Worm (Caenorhabditis elegans) whole organism, L2 larva: ENCODE measurements around the gene clec-230.

ENCODE experiments used
- elt-3 ChIP-seq: sonication (generic microtip); optimal IDR thresholded peaks from 2 replicates; lab custom pipeline; 2017; ENCODE audit warnings: missing biosample characterization, missing genetic modification characterization
- fos-1 ChIP-seq: fragments of 150-350 bp; optimal IDR thresholded peaks from 2 replicates; lab custom pipeline; 2014; ENCODE audit warnings: missing biosample characterization, missing genetic modification characterization
- mdl-1 ChIP-seq, 2 experiments: fragments of 150-350 bp in 1 of 2; sonication (generic microtip) in 1 of 2; optimal IDR thresholded peaks; 2 replicates each; lab custom pipeline; 2017; ENCODE audit warnings: missing biosample characterization in 2 of 2, missing genetic modification characterization in 2 of 2
- nhr-12 ChIP-seq: fragments of 150-350 bp; optimal IDR thresholded peaks from 2 replicates; lab custom pipeline; 2014; ENCODE audit warnings: missing biosample characterization, missing genetic modification characterization

DNA sequence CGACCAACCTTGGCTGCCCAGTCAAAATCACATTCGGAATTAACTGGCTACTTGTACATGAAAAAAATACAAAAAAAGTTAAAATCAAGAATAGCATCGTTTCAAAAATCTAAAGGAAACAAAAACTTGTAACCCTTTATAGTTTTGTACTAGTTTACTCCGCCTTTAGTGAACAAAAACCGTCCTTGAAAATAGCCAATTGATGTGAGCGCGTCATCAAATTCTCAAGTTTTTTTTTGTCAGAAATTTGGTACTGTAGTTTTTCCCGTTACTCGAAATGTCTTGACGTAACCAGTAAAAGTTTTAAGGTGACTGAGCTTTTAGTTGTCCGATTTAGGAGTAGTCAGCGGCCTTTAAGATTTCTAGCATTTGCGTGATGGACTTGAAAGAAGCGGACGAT lies 1.7 kb downstream of the clec-230 start, which contains the start of gene C29F3.3:
- no peak for TF ChIP-seq mdl-1 (tag; optimal IDR thresholded peaks at IDR 0.05; lab: Kevin White, UChicago)
- TF ChIP-seq nhr-12 = no peak
- no peak for TF ChIP-seq fos-1 (tag; lab: Kevin White, UChicago)
- no peak for TF ChIP-seq elt-3
